Worm (Caenorhabditis elegans): ENCODE measurements around the gene efl-3.

The efl-3 gene

ce11 chrII:8428947-8429919 is 16.8 kb downstream of the efl-3 start (continued):
- TF ChIP-seq fos-1 (tag; optimal IDR thresholded peaks at IDR 0.05) (no peak), zag-1 (tag; optimal IDR thresholded peaks at IDR 0.05) (no peak), nhr-25 (tag; optimal IDR thresholded peaks at IDR 0.05) (no peak), unc-39 (tag; optimal IDR thresholded peaks at IDR 0.05) (no peak), ceh-16 (tag; optimal IDR thresholded peaks at IDR 0.05) (no peak), nhr-21 (tag; optimal IDR thresholded peaks at IDR 0.05) (no peak), nhr-11 (tag; optimal IDR thresholded peaks at IDR 0.05) (no peak), nhr-129 (tag; optimal IDR thresholded peaks at IDR 0.05) (peak; percentile 37), unc-55 (GFP tag; optimal IDR thresholded peaks at IDR 0.05) (peak; percentile 45)

- TF ChIP-seq ztf-11 (tag; optimal IDR thresholded peaks at IDR 0.05) (no peak), alr-1 (tag; optimal IDR thresholded peaks at IDR 0.05) (no peak), ceh-16 (tag; optimal IDR thresholded peaks at IDR 0.05) (no peak), unc-39 (tag; optimal IDR thresholded peaks at IDR 0.05) (no peak), lin-11 (tag; optimal IDR thresholded peaks at IDR 0.05) (no peak), elt-1 (tag; optimal IDR thresholded peaks at IDR 0.05) (no peak)
These were observed 19.5 kb downstream of the efl-3 start, which contains the start of gene acp-2 for ce11 chrII:8431954-8432353. acp-2 (minus strand) TSS chrII:8432054.

- TF ChIP-seq ztf-1 (GFP tag; conservative IDR thresholded peaks at IDR 0.05) (no peak), fos-1 (tag; optimal IDR thresholded peaks at IDR 0.05) (no peak), blmp-1 (tag; optimal IDR thresholded peaks at IDR 0.05; ENCODE audit: insufficient read depth) (no peak), ztf-4 (tag; optimal IDR thresholded peaks at IDR 0.05) (no peak), ceh-16 (tag; optimal IDR thresholded peaks at IDR 0.05) (no peak), unc-39 (tag; optimal IDR thresholded peaks at IDR 0.05) (no peak), lsy-2 (tag; optimal IDR thresholded peaks at IDR 0.05) (no peak), lin-11 (tag; optimal IDR thresholded peaks at IDR 0.05) (no peak), C34F6.9 (tag; optimal IDR thresholded peaks at IDR 0.05) (no peak)
These were observed 22.5 kb downstream of the efl-3 start, which contains the start of gene acp-4 for ce11 chrII:8435005-8435404. acp-4 (minus strand) TSS chrII:8435105.

- no peak for TF ChIP-seq elt-3 (tag; optimal IDR thresholded peaks at IDR 0.05)
- TF ChIP-seq F13H6.1 (tag; optimal IDR thresholded peaks at IDR 0.05) = no peak
- TF ChIP-seq zag-1 (tag; optimal IDR thresholded peaks at IDR 0.05) = no peak
- no peak for TF ChIP-seq sem-4 (tag; optimal IDR thresholded peaks at IDR 0.05)
- TF ChIP-seq nhr-10 (tag; optimal IDR thresholded peaks at IDR 0.05) = no peak
- TF ChIP-seq peb-1 (tag; optimal IDR thresholded peaks at IDR 0.05) = no peak
- no peak for TF ChIP-seq unc-55 (GFP tag; optimal IDR thresholded peaks at IDR 0.05)
- no peak for TF ChIP-seq nhr-237 (tag; optimal IDR thresholded peaks at IDR 0.05)
These were observed 24.6 kb downstream of the efl-3 start, which contains the start of gene acp-3 for ce11 chrII:8437035-8437434. acp-3 (minus strand) TSS chrII:8437135.

ce11 chrII:8438791-8439287 is 26.4 kb downstream of the efl-3 start, which contains the start of gene lips-10:
lips-10 (plus strand) TSS chrII:8439168.
- TF ChIP-seq nhr-25 (tag; optimal IDR thresholded peaks at IDR 0.05) (peak; percentile 46), nhr-11 (tag; optimal IDR thresholded peaks at IDR 0.05) (no peak), lin-39 (tag; optimal IDR thresholded peaks at IDR 0.05) (no peak), F13H6.1 (tag; optimal IDR thresholded peaks at IDR 0.05) (no peak), snpc-4 (tag; optimal IDR thresholded peaks at IDR 0.05) (no peak), sem-4 (tag; optimal IDR thresholded peaks at IDR 0.05) (no peak), ztf-4 (tag; optimal IDR thresholded peaks at IDR 0.05) (no peak), skn-1 (tag; optimal IDR thresholded peaks at IDR 0.05) (no peak), ama-1 (optimal IDR thresholded peaks at IDR 0.05) (no peak), gmeb-1 (tag; optimal IDR thresholded peaks at IDR 0.05) (no peak), unc-39 (tag; optimal IDR thresholded peaks at IDR 0.05) (no peak), elt-1 (tag; optimal IDR thresholded peaks at IDR 0.05) (no peak), unc-62 (GFP tag; optimal IDR thresholded peaks at IDR 0.05) (no peak), unc-55 (GFP tag; optimal IDR thresholded peaks at IDR 0.05) (no peak), nhr-77 (tag; optimal IDR thresholded peaks at IDR 0.05) (no peak), blmp-1 (tag; optimal IDR thresholded peaks at IDR 0.05; ENCODE audit: insufficient read depth) (peak; percentile 82), dmd-4 (tag; optimal IDR thresholded peaks at IDR 0.05) (no peak), C34F6.9 (tag; optimal IDR thresholded peaks at IDR 0.05) (no peak)
